Fruit fly (Drosophila melanogaster) whole organism, adult: Measurements from ENCODE around the gene Nep2.

Experiments
- CG11617 ChIP-seq: fragments of 200-800 bp; sonication (Bioruptor generic); optimal IDR thresholded peaks from 2 replicates; lab custom pipeline; 2017; ENCODE audit warnings: mild to moderate bottlenecking, missing biosample characterization, missing genetic modification reagents, missing genetic modification characterization
- CG1620 ChIP-seq: fragments of 200-800 bp; sonication (Bioruptor generic); optimal IDR thresholded peaks from 2 replicates; lab custom pipeline; 2016; ENCODE audit warnings: missing biosample characterization, missing genetic modification characterization
- CG7045 ChIP-seq: fragments of 200-800 bp; sonication (Bioruptor generic); optimal IDR thresholded peaks from 2 replicates; lab custom pipeline; 2017; ENCODE audit warnings: missing biosample characterization, mild to moderate bottlenecking, missing genetic modification characterization
- kay ChIP-seq: fragments of 200-800 bp; sonication (Bioruptor generic); peaks from one replicate; lab custom pipeline; 2016; ENCODE audit warnings: missing biosample characterization, missing genetic modification characterization, borderline replicate concordance
- pad ChIP-seq: fragments of 200-800 bp; sonication (Bioruptor generic); optimal IDR thresholded peaks from 3 replicates; lab custom pipeline; 2017; ENCODE audit warnings: missing biosample characterization, missing genetic modification characterization, mild to moderate bottlenecking, moderate library complexity, missing genetic modification reagents

DNA sequence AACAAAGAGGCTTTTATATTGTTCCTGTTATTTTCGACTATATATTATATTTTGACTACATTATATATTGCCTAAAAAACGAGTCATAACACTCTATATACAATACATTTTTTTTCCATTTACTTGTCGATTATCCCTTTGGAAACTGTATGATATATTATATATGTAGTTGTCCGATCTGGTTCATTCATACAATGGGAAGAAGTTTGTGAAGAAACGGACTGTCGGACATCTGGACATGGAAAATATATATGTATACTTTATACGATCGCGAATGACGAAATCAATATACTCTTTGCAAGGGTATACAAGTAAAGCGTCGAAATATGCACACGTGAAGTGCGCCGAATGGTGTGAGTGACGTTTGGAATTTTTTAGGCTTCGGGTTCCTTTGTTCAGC is 4.9 kb downstream of the Nep2 start:
- no peak for TF ChIP-seq kay (GFP tag; lab: Kevin White, UChicago)
- no peak for TF ChIP-seq CG11617 (GFP tag; lab: Kevin White, UChicago)
- TF ChIP-seq CG1620 (GFP tag; lab: Kevin White, UChicago) = no peak
- TF ChIP-seq CG7045 (GFP tag; lab: Kevin White, UChicago) = no peak
- no peak for TF ChIP-seq pad (GFP tag; lab: Kevin White, UChicago)
